Fruit fly (Drosophila melanogaster) whole organism, pupa: ENCODE results near the gene Cpr66Cb.

ENCODE experiments used
- CG10348 ChIP-seq: fragments of 200-800 bp; sonication (Bioruptor generic); IDR thresholded peaks from 2 replicates; pipeline ENCODE4 v1.3.6; 2022; ENCODE audit warnings: missing biosample characterization, missing genetic modification characterization
- CG12605 ChIP-seq: fragments of 200-800 bp; sonication (Bioruptor generic); IDR thresholded peaks from 2 replicates; pipeline ENCODE4 v1.3.6; 2022; ENCODE audit warnings: missing biosample characterization, missing genetic modification characterization
- CG13204 ChIP-seq: fragments of 200-800 bp; sonication (Bioruptor generic); optimal IDR thresholded peaks from 2 replicates; lab custom pipeline; 2018; ENCODE audit warnings: missing biosample characterization, mild to moderate bottlenecking, missing genetic modification characterization, moderate library complexity
- CG14655 ChIP-seq: fragments of 200-800 bp; sonication (Bioruptor generic); optimal IDR thresholded peaks from 3 replicates; lab custom pipeline; 2017; ENCODE audit warnings: mild to moderate bottlenecking, missing biosample characterization, missing genetic modification reagents, missing genetic modification characterization
- CG15710 ChIP-seq: fragments of 200-800 bp; sonication (Bioruptor generic); optimal IDR thresholded peaks from 2 replicates; lab custom pipeline; 2018; ENCODE audit warnings: missing biosample characterization, mild to moderate bottlenecking, missing genetic modification characterization, moderate library complexity
- CG17806 ChIP-seq: fragments of 200-800 bp; sonication (Bioruptor generic); optimal IDR thresholded peaks from 2 replicates; lab custom pipeline; 2018; ENCODE audit warnings: missing biosample characterization, mild to moderate bottlenecking, missing genetic modification characterization, moderate library complexity
- CG32121 ChIP-seq: fragments of 200-800 bp; sonication (Bioruptor generic); IDR thresholded peaks from 2 replicates; pipeline ENCODE4 v1.3.6; 2022; ENCODE audit warnings: missing biosample characterization, missing genetic modification characterization
- CG34367 ChIP-seq: fragments of 200-800 bp; sonication (Bioruptor generic); optimal IDR thresholded peaks from 2 replicates; lab custom pipeline; 2018; ENCODE audit warnings: missing biosample characterization, mild to moderate bottlenecking, missing genetic modification characterization
- CG4496 ChIP-seq: fragments of 200-800 bp; sonication (Bioruptor generic); IDR thresholded peaks from 3 replicates; pipeline ENCODE4 v1.3.6; 2022; ENCODE audit warnings: missing biosample characterization, missing genetic modification characterization
- CG8159 ChIP-seq: fragments of 200-800 bp; sonication (Bioruptor generic); optimal IDR thresholded peaks from 3 replicates; lab custom pipeline; 2018; ENCODE audit warnings: missing biosample characterization, mild to moderate bottlenecking, missing genetic modification characterization, moderate library complexity
- CG8301 ChIP-seq: fragments of 200-800 bp; sonication (Bioruptor generic); optimal IDR thresholded peaks from 2 replicates; lab custom pipeline; 2018; ENCODE audit warnings: missing biosample characterization, mild to moderate bottlenecking, missing genetic modification characterization
- CG9948 ChIP-seq: fragments of 200-800 bp; sonication (Bioruptor generic); optimal IDR thresholded peaks from 2 replicates; lab custom pipeline; 2018; ENCODE audit warnings: missing biosample characterization, mild to moderate bottlenecking, missing genetic modification characterization, moderate library complexity
- D1 ChIP-seq: fragments of 200-800 bp; sonication (Bioruptor generic); optimal IDR thresholded peaks from 2 replicates; lab custom pipeline; 2018; ENCODE audit warnings: missing biosample characterization, mild to moderate bottlenecking, missing genetic modification characterization, moderate library complexity
- EcR ChIP-seq: fragments of 200-800 bp; sonication (Bioruptor generic); optimal IDR thresholded peaks from 3 replicates; lab custom pipeline; 2019; ENCODE audit warnings: missing biosample characterization, missing genetic modification characterization, mild to moderate bottlenecking, moderate library complexity, missing genetic modification reagents
- Ets98B ChIP-seq: fragments of 200-800 bp; sonication (Bioruptor generic); IDR thresholded peaks from 2 replicates; pipeline ENCODE4 v1.3.6; 2022; ENCODE audit warnings: missing biosample characterization, missing genetic modification characterization
- Pif1A ChIP-seq: fragments of 200-800 bp; sonication (Bioruptor generic); optimal IDR thresholded peaks from 3 replicates; lab custom pipeline; 2016; ENCODE audit warnings: missing biosample characterization, missing genetic modification characterization
- Pif1B ChIP-seq: fragments of 200-800 bp; sonication (Bioruptor generic); optimal IDR thresholded peaks from 3 replicates; lab custom pipeline; 2016; ENCODE audit warnings: missing biosample characterization, missing genetic modification characterization
- Snoo ChIP-seq: fragments of 200-800 bp; sonication (Bioruptor generic); optimal IDR thresholded peaks from 3 replicates; lab custom pipeline; 2017; ENCODE audit warnings: missing biosample characterization, mild to moderate bottlenecking, missing genetic modification characterization, inconsistent platforms
- fd96Ca ChIP-seq: fragments of 200-800 bp; sonication (Bioruptor generic); IDR thresholded peaks from 3 replicates; pipeline ENCODE4 v1.3.6; 2022; ENCODE audit warnings: missing biosample characterization, missing genetic modification characterization
- gl ChIP-seq: fragments of 200-800 bp; sonication (Bioruptor generic); optimal IDR thresholded peaks from 2 replicates; lab custom pipeline; 2018; ENCODE audit warnings: missing biosample characterization, mild to moderate bottlenecking, missing genetic modification characterization
- rn ChIP-seq: fragments of 200-800 bp; sonication (Bioruptor generic); IDR thresholded peaks from 2 replicates; pipeline ENCODE4 v1.3.6; 2022; ENCODE audit warnings: missing biosample characterization, missing genetic modification characterization

Gene Cpr66Cb

DNA sequence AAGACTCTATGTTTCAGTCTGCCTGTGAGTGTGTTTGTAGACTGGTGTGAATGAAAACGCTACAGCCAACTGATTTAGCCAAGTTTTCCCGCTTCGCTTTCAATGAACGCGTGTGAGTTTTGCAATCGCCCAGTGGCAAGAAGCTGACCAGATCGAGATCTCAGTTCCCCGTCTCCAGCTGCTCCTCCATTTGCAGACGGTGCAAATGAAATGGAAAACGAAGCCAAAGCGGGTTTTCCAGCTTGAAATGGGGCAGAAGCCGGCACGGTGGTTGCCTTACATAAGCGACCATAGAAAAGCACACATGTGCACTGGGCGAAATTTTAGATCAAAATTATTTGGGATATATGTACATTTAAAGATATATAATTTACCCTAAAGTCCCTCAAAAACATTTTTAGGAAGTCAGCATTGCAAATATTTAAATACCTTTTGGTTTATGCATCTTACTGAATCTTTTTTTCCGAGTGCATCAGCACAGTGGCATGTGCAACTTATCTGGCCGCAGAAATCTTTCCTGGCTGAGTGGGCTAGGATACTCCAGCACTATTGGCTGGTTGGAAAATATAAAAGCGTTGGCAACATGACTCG is 17.5 kb upstream of the Cpr66Cb start, which contains the start of gene CG43059:
TSS of gene CG43059 (minus strand) at position 51 of the 591 bp plus-strand sequence.
- TF ChIP-seq CG13204 (GFP tag; lab: Kevin White, UChicago) (no peak), CG14655 (GFP tag; lab: Kevin White, UChicago) (peak; percentile 82), CG12605 (GFP tag; lab: Robert Waterston, UW) (peak; percentile 82), CG8301 (tag; lab: Kevin White, UChicago) (peak; percentile 88), rn (GFP tag; lab: Robert Waterston, UW) (peak; percentile 82), CG17806 (no peak), Pif1B (no peak), D1 (no peak), CG4496 (peak; percentile 91), gl (tag; lab: Kevin White, UChicago) (no peak), CG8159 (tag; lab: Kevin White, UChicago) (no peak), EcR (GFP tag; lab: Kevin White, UChicago) (no peak), CG10348 (GFP tag; lab: Robert Waterston, UW) (peak; percentile 56; the same call in 1 of the 2 replicates), CG34367 (tag; lab: Kevin White, UChicago) (no peak), Pif1A (peak; percentile 38), fd96Ca (GFP tag; lab: Robert Waterston, UW) (peak; percentile 87), Ets98B (GFP tag; lab: Robert Waterston, UW) (peak; percentile 92), CG15710 (tag; lab: Kevin White, UChicago) (no peak), CG32121 (peak; percentile 93), Snoo (tag; lab: Kevin White, UChicago) (no peak), CG9948 (tag; lab: Kevin White, UChicago) (no peak)
- TF ChIP-seq, all 21 proteins: peak for 10

DNA sequence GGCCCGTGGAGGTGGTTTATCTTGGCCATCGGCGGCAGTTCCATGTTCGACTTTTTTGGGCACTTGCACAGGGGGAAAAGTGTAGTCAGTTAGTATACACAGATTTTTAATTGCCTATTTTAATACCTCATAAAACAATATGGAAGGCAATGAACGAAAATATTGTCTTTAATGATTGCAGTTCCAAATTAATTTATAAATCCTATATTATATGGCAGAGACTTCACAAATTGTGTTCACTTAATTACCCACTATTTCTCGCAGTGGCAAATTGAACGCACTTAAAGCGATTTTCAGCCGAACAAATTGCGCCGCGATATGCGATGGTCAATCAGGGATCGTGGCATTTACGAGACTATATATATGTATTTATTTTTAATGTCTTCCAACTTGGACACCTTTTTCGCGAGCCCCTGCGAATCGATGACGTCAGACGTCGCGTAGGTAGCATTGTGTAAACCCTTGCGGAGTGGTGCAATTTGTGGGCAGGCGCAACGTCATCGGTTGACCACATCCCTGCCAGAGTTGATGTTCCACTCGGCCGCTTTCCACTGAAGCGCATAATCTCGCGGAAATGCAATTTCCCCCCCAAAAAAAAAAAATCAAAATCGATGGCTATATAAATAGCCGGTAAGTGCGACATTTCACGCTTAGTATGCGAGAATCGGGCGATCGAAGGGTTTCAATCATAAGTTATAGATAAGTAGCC is 16.2 kb upstream of the Cpr66Cb start, which contains the start of gene CG13670:
TSS of gene CG13670 (plus strand) at position 659 of the 709 bp plus-strand sequence.
- no peak for TF ChIP-seq rn (GFP tag; lab: Robert Waterston, UW)
- TF ChIP-seq Pif1B = no peak
- TF ChIP-seq CG12605 (GFP tag; lab: Robert Waterston, UW) = no peak
- no peak for TF ChIP-seq D1
- no peak for TF ChIP-seq gl (tag; lab: Kevin White, UChicago)
- TF ChIP-seq Pif1A = peak; percentile 16
- no peak for TF ChIP-seq CG10348 (GFP tag; lab: Robert Waterston, UW)
- TF ChIP-seq CG8301 (tag; lab: Kevin White, UChicago) = peak; percentile 4
- peak; percentile 56; the same call in 1 of the 2 replicates for TF ChIP-seq CG32121
- TF ChIP-seq fd96Ca (GFP tag; lab: Robert Waterston, UW) = no peak
- TF ChIP-seq EcR (GFP tag; lab: Kevin White, UChicago) = no peak
- TF ChIP-seq CG15710 (tag; lab: Kevin White, UChicago) = no peak
- TF ChIP-seq CG8159 (tag; lab: Kevin White, UChicago) = no peak
- TF ChIP-seq CG13204 (GFP tag; lab: Kevin White, UChicago) = no peak
- peak; percentile 60 for TF ChIP-seq Ets98B (GFP tag; lab: Robert Waterston, UW)
- TF ChIP-seq Snoo (tag; lab: Kevin White, UChicago) = no peak

DNA sequence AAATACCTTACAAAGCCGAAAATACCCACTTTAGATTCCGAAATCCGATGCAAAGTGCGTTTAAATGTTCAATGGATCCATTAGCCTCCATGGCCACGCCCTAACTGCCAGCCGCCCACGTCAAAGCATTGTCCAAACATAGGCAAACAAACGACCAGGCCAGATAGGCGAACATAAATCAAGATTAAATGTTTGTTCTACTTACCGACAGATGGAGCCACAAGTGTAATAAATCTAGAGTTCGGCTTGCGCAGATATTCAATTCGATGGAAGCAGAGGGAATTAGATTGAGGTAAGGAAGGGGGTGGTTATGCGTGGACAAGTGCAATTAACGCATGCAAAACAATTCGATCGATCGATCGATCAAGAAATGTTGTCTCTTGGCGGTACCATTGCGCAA is 12.7 kb upstream of the Cpr66Cb start:
- TF ChIP-seq CG8301 (tag; lab: Kevin White, UChicago) (no peak), CG4496 (no peak), EcR (GFP tag; lab: Kevin White, UChicago) (no peak), gl (tag; lab: Kevin White, UChicago) (no peak), CG8159 (tag; lab: Kevin White, UChicago) (no peak), Ets98B (GFP tag; lab: Robert Waterston, UW) (no peak), Pif1B (no peak), fd96Ca (GFP tag; lab: Robert Waterston, UW) (no peak), CG9948 (tag; lab: Kevin White, UChicago) (no peak), CG14655 (GFP tag; lab: Kevin White, UChicago) (no peak), CG34367 (tag; lab: Kevin White, UChicago) (no peak), CG12605 (GFP tag; lab: Robert Waterston, UW) (no peak), CG10348 (GFP tag; lab: Robert Waterston, UW) (no peak)

DNA sequence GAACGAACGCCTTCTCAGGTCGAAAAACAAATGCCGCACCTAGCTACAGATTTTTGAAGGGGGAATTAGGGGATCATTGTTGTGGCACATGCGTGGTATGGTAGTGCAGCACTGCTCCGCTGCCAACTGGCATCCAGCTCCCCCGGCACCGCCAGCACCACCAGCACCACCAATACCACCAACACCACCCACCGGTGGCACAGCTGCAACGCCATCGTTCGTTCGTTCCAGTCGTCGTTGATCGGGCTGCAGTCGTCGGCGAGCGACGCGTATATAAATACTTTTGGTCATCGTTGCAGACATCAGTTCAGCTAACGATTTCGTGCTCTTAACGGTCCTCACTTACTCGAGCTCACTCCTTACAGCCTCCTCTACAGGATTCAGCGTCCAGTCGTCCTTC is 10.9 kb upstream of the Cpr66Cb start, which contains the start of gene CG34461:
TSS of gene CG34461 (plus strand) at position 301 of the 400 bp plus-strand sequence.
- 0 out of 3 replicates have a peak, but pooled peaks have one; percentile 45 for TF ChIP-seq CG4496
- no peak for TF ChIP-seq CG9948 (tag; lab: Kevin White, UChicago)
- TF ChIP-seq, all 21 proteins: peak for 1

DNA sequence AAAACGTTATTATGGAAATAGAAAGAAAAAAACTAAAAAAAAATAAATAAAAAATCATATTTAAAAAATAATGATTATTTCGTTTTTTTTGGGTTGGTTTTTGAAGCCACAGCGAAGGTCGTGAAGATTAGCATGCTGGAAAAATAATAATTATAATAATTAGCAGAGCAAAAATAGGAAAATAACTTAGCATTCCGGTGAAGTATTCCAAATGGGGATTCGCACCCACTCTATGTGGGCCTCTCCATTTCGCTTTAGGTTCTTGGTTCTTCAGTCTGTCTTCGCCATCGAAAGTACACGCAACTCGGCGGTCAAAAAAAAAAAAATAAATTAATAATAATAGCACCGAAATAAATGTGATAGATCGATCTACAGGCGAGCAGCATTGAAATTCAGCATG is 8.2 kb upstream of the Cpr66Cb start, which contains the start of gene CG34462:
TSS of gene CG34462 (plus strand) at position 301 of the 400 bp plus-strand sequence.
- TF ChIP-seq CG8159 (tag; lab: Kevin White, UChicago) (no peak), CG4496 (no peak), Pif1B (no peak), Pif1A (no peak), CG34367 (tag; lab: Kevin White, UChicago) (no peak), rn (GFP tag; lab: Robert Waterston, UW) (no peak), CG14655 (GFP tag; lab: Kevin White, UChicago) (no peak), CG17806 (no peak), EcR (GFP tag; lab: Kevin White, UChicago) (no peak), Snoo (tag; lab: Kevin White, UChicago) (no peak), CG10348 (GFP tag; lab: Robert Waterston, UW) (no peak), Ets98B (GFP tag; lab: Robert Waterston, UW) (no peak)
